Fruit fly (Drosophila melanogaster): ENCODE data around the gene CG11349.

- TF ChIP-seq CG3838 (GFP tag; optimal IDR thresholded peaks at IDR 0.05) (no peak), CkIIα-i1 (GFP tag; IDR thresholded peaks at IDR 0.05) (no peak), CG3407 (GFP tag; optimal IDR thresholded peaks at IDR 0.05) (no peak), CG8478 (optimal IDR thresholded peaks at IDR 0.05) (no peak), gcm (GFP tag; optimal IDR thresholded peaks at IDR 0.05) (no peak), Blimp-1 (GFP tag; optimal IDR thresholded peaks at IDR 0.05) (no peak), az2 (GFP tag; optimal IDR thresholded peaks at IDR 0.05) (no peak), gce (GFP tag; IDR thresholded peaks at IDR 0.05) (no peak), CG7928 (GFP tag; optimal IDR thresholded peaks at IDR 0.05) (no peak), Antp (GFP tag; optimal IDR thresholded peaks at IDR 0.05) (no peak)
Measured at dm6 chr3L:4426581-4426980, 46.3 kb upstream of the CG11349 start.
